Worm (Caenorhabditis elegans) whole organism, late embryonic: ENCODE results near the gene nprl-3.

Source experiments
- K02D7.2 ChIP-seq: sonication (generic microtip); optimal IDR thresholded peaks from 2 replicates; lab custom pipeline; 2017; ENCODE audit warnings: mild to moderate bottlenecking, missing genetic modification characterization, missing compliant biosample characterization
- ama-1 ChIP-seq: fragments of 150-350 bp; optimal IDR thresholded peaks from 2 replicates; lab custom pipeline; 2014
- ceh-18 ChIP-seq: sonication (generic microtip); optimal IDR thresholded peaks from 2 replicates; lab custom pipeline; 2016; ENCODE audit warnings: missing genetic modification characterization, missing compliant biosample characterization
- ceh-19 ChIP-seq: fragments of 200-800 bp; sonication (Bioruptor generic); optimal IDR thresholded peaks from 2 replicates; lab custom pipeline; 2018; ENCODE audit warnings: mild to moderate bottlenecking, missing genetic modification characterization, missing compliant biosample characterization
- fkh-10 ChIP-seq: fragments of 150-350 bp; optimal IDR thresholded peaks from 2 replicates; lab custom pipeline; 2014; ENCODE audit warnings: missing biosample characterization, missing genetic modification reagents, missing genetic modification characterization
- fkh-6 ChIP-seq: sonication (generic microtip); optimal IDR thresholded peaks from 2 replicates; lab custom pipeline; 2016; ENCODE audit warnings: missing genetic modification characterization, missing compliant biosample characterization
- nhr-11 ChIP-seq: fragments of 150-350 bp; optimal IDR thresholded peaks from 2 replicates; lab custom pipeline; 2014; ENCODE audit warnings: missing biosample characterization, missing genetic modification characterization
- pha-4 ChIP-seq: fragments of 150-350 bp; optimal IDR thresholded peaks from 2 replicates; lab custom pipeline; 2018; ENCODE audit warnings: missing biosample characterization, missing genetic modification reagents, missing genetic modification characterization
- sdc-2 ChIP-seq: sonication (generic microtip); optimal IDR thresholded peaks from 2 replicates; lab custom pipeline; 2016; ENCODE audit warnings: missing genotype, missing genetic modification characterization, missing compliant biosample characterization
- tbx-7 ChIP-seq: sonication (generic microtip); optimal IDR thresholded peaks from 2 replicates; lab custom pipeline; 2016; ENCODE audit warnings: missing genotype, missing genetic modification characterization, missing compliant biosample characterization

DNA sequence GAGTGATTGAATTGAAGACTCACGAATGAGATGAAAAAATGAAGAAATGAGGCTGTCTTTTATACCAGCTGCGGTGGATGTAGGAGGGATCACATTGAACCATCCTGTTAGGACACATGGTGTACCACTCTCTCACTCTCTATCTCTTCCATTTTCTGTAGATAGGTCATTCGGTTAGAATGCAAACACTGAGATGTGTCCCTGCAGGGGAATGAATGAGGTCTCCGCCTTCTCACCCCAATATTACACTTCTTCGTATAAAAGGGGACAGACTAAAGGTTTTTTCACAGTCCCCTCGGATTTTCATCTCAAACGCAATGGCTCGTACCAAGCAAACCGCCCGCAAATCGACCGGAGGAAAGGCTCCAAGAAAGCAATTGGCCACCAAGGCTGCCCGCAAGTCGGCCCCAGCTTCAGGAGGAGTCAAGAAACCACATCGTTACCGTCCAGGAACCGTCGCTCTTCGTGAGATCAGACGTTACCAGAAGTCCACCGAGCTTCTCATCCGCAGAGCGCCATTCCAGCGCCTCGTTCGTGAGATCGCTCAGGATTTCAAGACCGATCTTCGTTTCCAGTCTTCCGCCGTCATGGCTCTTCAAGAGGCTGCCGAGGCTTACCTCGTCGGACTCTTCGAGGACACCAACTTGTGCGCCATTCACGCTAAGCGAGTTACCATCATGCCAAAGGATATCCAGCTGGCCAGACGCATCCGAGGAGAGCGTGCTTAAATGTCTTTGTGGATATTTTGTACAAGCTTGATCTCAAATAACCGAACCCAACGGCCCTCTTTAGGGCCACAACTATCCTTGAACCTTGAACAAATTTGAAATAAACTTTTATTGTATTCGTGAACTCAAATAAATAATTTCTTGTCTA, 36.9 kb downstream of the nprl-3 start, which contains the start of gene his-32:
- TF ChIP-seq ceh-19 (GFP tag; lab: Kevin White, UChicago) (no peak), nhr-11 (tag; lab: Kevin White, UChicago) (no peak), tbx-7 (peak; percentile 79), fkh-10 (GFP tag; lab: Kevin White, UChicago) (no peak), sdc-2 (tag; lab: Kevin White, UChicago) (peak; percentile 56), ama-1 (lab: Kevin White, UChicago) (peak; percentile 89), K02D7.2 (tag; lab: Kevin White, UChicago) (no peak), pha-4 (tag; lab: Kevin White, UChicago) (no peak), fkh-6 (tag; lab: Kevin White, UChicago) (peak; percentile 26), ceh-18 (no peak)
